Fruit fly (Drosophila melanogaster) whole organism, embryonic: Measurements from ENCODE around the gene CG4291.

Experiments
- Atf6 ChIP-seq: fragments of 200-800 bp; sonication (Bioruptor generic); IDR thresholded peaks from 2 replicates; pipeline ENCODE4 v1.3.6; 2022; ENCODE audit warnings: missing biosample characterization, missing genetic modification characterization
- CG12769 ChIP-seq: fragments of 200-800 bp; sonication (Bioruptor generic); optimal IDR thresholded peaks from 2 replicates; lab custom pipeline; 2019; ENCODE audit warnings: missing biosample characterization, mild to moderate bottlenecking, missing genetic modification characterization, moderate library complexity
- CG13424 ChIP-seq: fragments of 200-800 bp; sonication (Bioruptor generic); optimal IDR thresholded peaks from 2 replicates; lab custom pipeline; 2019; ENCODE audit warnings: missing biosample characterization, mild to moderate bottlenecking, missing genetic modification characterization, moderate library complexity
- CG13775 ChIP-seq: fragments of 200-800 bp; sonication (Bioruptor generic); optimal IDR thresholded peaks from 3 replicates; lab custom pipeline; 2017; ENCODE audit warnings: missing biosample characterization, mild to moderate bottlenecking, missing genetic modification characterization
- CG14014 ChIP-seq: fragments of 200-800 bp; sonication (Bioruptor generic); IDR thresholded peaks from 2 replicates; pipeline ENCODE4 v1.3.6; 2022; ENCODE audit warnings: missing biosample characterization, missing genetic modification characterization
- CG1529 ChIP-seq: fragments of 200-800 bp; sonication (Bioruptor generic); optimal IDR thresholded peaks from 3 replicates; lab custom pipeline; 2018; ENCODE audit warnings: missing biosample characterization, missing genetic modification characterization
- CG1603 ChIP-seq: fragments of 200-800 bp; sonication (Bioruptor generic); optimal IDR thresholded peaks from 2 replicates; lab custom pipeline; 2019; ENCODE audit warnings: missing biosample characterization, mild to moderate bottlenecking, missing genetic modification characterization, moderate library complexity
- CG1647 ChIP-seq: fragments of 200-800 bp; sonication (Bioruptor generic); optimal IDR thresholded peaks from 3 replicates; lab custom pipeline; 2016; ENCODE audit warnings: missing biosample characterization, missing genetic modification characterization
- CG18764 ChIP-seq: fragments of 200-800 bp; sonication (Bioruptor generic); optimal IDR thresholded peaks from 3 replicates; lab custom pipeline; 2016; ENCODE audit warnings: missing biosample characterization, missing genetic modification characterization
- CG2202 ChIP-seq: fragments of 200-800 bp; sonication (Bioruptor generic); optimal IDR thresholded peaks from 2 replicates; lab custom pipeline; 2018; ENCODE audit warnings: missing biosample characterization, mild to moderate bottlenecking, missing genetic modification characterization
- CG2678 ChIP-seq: fragments of 200-800 bp; sonication (Bioruptor generic); optimal IDR thresholded peaks from 3 replicates; lab custom pipeline; 2019; ENCODE audit warnings: missing biosample characterization, mild to moderate bottlenecking, missing genetic modification characterization, moderate library complexity
- CG2889 ChIP-seq: fragments of 200-800 bp; sonication (Bioruptor generic); IDR thresholded peaks from 3 replicates; pipeline ENCODE4 v1.3.6; 2022; ENCODE audit warnings: missing biosample characterization, missing genetic modification characterization
- CG3163 ChIP-seq: fragments of 200-800 bp; sonication (Bioruptor generic); optimal IDR thresholded peaks from 3 replicates; lab custom pipeline; 2016; ENCODE audit warnings: missing biosample characterization, missing genetic modification characterization
- CG32772 ChIP-seq: fragments of 200-800 bp; sonication (Bioruptor generic); IDR thresholded peaks from 2 replicates; pipeline ENCODE4 v1.3.6; 2022; ENCODE audit warnings: missing biosample characterization, missing genetic modification characterization
- CG3407 ChIP-seq: fragments of 200-800 bp; sonication (Bioruptor generic); optimal IDR thresholded peaks from 2 replicates; lab custom pipeline; 2018; ENCODE audit warnings: missing biosample characterization, mild to moderate bottlenecking, missing genetic modification characterization
- CG4854 ChIP-seq: fragments of 200-800 bp; sonication (Bioruptor generic); optimal IDR thresholded peaks from 2 replicates; lab custom pipeline; 2016; ENCODE audit warnings: missing biosample characterization, missing genetic modification characterization, inconsistent platforms
- CG5180 ChIP-seq: fragments of 200-800 bp; sonication (Bioruptor generic); optimal IDR thresholded peaks from 3 replicates; lab custom pipeline; 2017; ENCODE audit warnings: missing biosample characterization, missing genetic modification characterization, mild to moderate bottlenecking, moderate library complexity, missing genetic modification reagents
- CG6689 ChIP-seq: fragments of 200-800 bp; sonication (Bioruptor generic); IDR thresholded peaks from 2 replicates; pipeline ENCODE4 v1.3.6; 2022; ENCODE audit warnings: missing biosample characterization, missing genetic modification characterization
- CG7556 ChIP-seq: fragments of 200-800 bp; sonication (Bioruptor generic); optimal IDR thresholded peaks from 2 replicates; lab custom pipeline; 2017; ENCODE audit warnings: missing biosample characterization, mild to moderate bottlenecking, missing genetic modification characterization
- CG7786 ChIP-seq: fragments of 200-800 bp; sonication (Bioruptor generic); optimal IDR thresholded peaks from 2 replicates; lab custom pipeline; 2016; ENCODE audit warnings: missing biosample characterization, missing genetic modification characterization
- CTCF ChIP-seq: fragments of 200-800 bp; sonication (Bioruptor generic); optimal IDR thresholded peaks from 2 replicates; lab custom pipeline; 2017; ENCODE audit warnings: missing biosample characterization, mild to moderate bottlenecking, missing genetic modification characterization, moderate library complexity
- CrebB ChIP-seq: fragments of 200-800 bp; sonication (Bioruptor generic); optimal IDR thresholded peaks from 3 replicates; lab custom pipeline; 2018; ENCODE audit warnings: missing biosample characterization, mild to moderate bottlenecking, missing genetic modification characterization
- D19B ChIP-seq: fragments of 200-800 bp; sonication (Bioruptor generic); optimal IDR thresholded peaks from 2 replicates; lab custom pipeline; 2017; ENCODE audit warnings: missing biosample characterization, mild to moderate bottlenecking, missing genetic modification characterization
- Dek ChIP-seq: fragments of 200-800 bp; sonication (Bioruptor generic); optimal IDR thresholded peaks from 3 replicates; lab custom pipeline; 2019; ENCODE audit warnings: missing biosample characterization, mild to moderate bottlenecking, missing genetic modification characterization, moderate library complexity
- Dll ChIP-seq: fragments of 200-800 bp; sonication (Bioruptor generic); IDR thresholded peaks from 4 replicates; pipeline ENCODE4 v1.3.6; 2022; ENCODE audit warnings: missing biosample characterization, missing genetic modification characterization; ENCODE audit not compliant: partially characterized antibody
- E2f1 ChIP-seq: fragments of 200-800 bp; sonication (Bioruptor generic); IDR thresholded peaks from 2 replicates; pipeline ENCODE4 v1.3.6; 2022; ENCODE audit warnings: missing biosample characterization, missing genetic modification characterization
- Elba2 ChIP-seq: fragments of 200-800 bp; sonication (Bioruptor generic); optimal IDR thresholded peaks from 3 replicates; lab custom pipeline; 2016; ENCODE audit warnings: missing biosample characterization, missing genetic modification characterization
- H15 ChIP-seq: fragments of 200-800 bp; sonication (Bioruptor generic); IDR thresholded peaks from 3 replicates; pipeline ENCODE4 v1.3.6; 2022; ENCODE audit warnings: missing biosample characterization, missing genetic modification characterization
- Hmr ChIP-seq: fragments of 200-800 bp; sonication (Bioruptor generic); optimal IDR thresholded peaks from 3 replicates; lab custom pipeline; 2017; ENCODE audit warnings: mild to moderate bottlenecking, missing biosample characterization, missing genetic modification reagents, missing genetic modification characterization
- Mrtf ChIP-seq: fragments of 200-800 bp; sonication (Bioruptor generic); IDR thresholded peaks from 3 replicates; pipeline ENCODE4 v1.3.6; 2022; ENCODE audit warnings: missing biosample characterization, missing genetic modification characterization
- Optix ChIP-seq: fragments of 200-800 bp; sonication (Bioruptor generic); IDR thresholded peaks from 3 replicates; pipeline ENCODE4 v1.3.6; 2022; ENCODE audit warnings: missing biosample characterization, missing genetic modification characterization
- Ptx1 ChIP-seq: fragments of 200-800 bp; sonication (Bioruptor generic); IDR thresholded peaks from 2 replicates; pipeline ENCODE4 v1.3.6; 2022; ENCODE audit warnings: missing biosample characterization, missing genetic modification characterization
- Rx ChIP-seq: fragments of 200-800 bp; sonication (Bioruptor generic); IDR thresholded peaks from 2 replicates; pipeline ENCODE4 v1.3.6; 2022; ENCODE audit warnings: missing biosample characterization, missing genetic modification characterization
- Sry-δ ChIP-seq: fragments of 200-800 bp; sonication (Bioruptor generic); optimal IDR thresholded peaks from 2 replicates; lab custom pipeline; 2016; ENCODE audit warnings: missing biosample characterization, missing genetic modification characterization
- az2 ChIP-seq: fragments of 200-800 bp; sonication (Bioruptor generic); optimal IDR thresholded peaks from 3 replicates; lab custom pipeline; 2016; ENCODE audit warnings: missing biosample characterization, missing genetic modification characterization
- chif ChIP-seq, 2 experiments: fragments of 200-800 bp; sonication (Bioruptor generic); optimal IDR thresholded peaks; 3 replicates each; lab custom pipeline; 2016; ENCODE audit warnings: missing biosample characterization in 2 of 2, missing genetic modification characterization in 2 of 2
- dan ChIP-seq: fragments of 200-800 bp; sonication (Bioruptor generic); IDR thresholded peaks from 2 replicates; pipeline ENCODE4 v1.3.6; 2022; ENCODE audit warnings: missing biosample characterization, missing genetic modification characterization
- danr ChIP-seq: fragments of 200-800 bp; sonication (Bioruptor generic); IDR thresholded peaks from 2 replicates; pipeline ENCODE4 v1.3.6; 2022; ENCODE audit warnings: missing biosample characterization, missing genetic modification characterization
- dmrt99B ChIP-seq: fragments of 200-800 bp; sonication (Bioruptor generic); optimal IDR thresholded peaks from 2 replicates; lab custom pipeline; 2018; ENCODE audit warnings: missing biosample characterization, mild to moderate bottlenecking, missing genetic modification characterization, moderate library complexity
- en ChIP-seq: fragments of 200-800 bp; sonication (Bioruptor generic); optimal IDR thresholded peaks from 2 replicates; lab custom pipeline; 2016; ENCODE audit warnings: missing biosample characterization, missing genetic modification characterization
- fd102C ChIP-seq: fragments of 200-800 bp; sonication (Bioruptor generic); optimal IDR thresholded peaks from 2 replicates; lab custom pipeline; 2018; ENCODE audit warnings: missing biosample characterization, mild to moderate bottlenecking, missing genetic modification characterization, moderate library complexity
- gem ChIP-seq: fragments of 200-800 bp; sonication (Bioruptor generic); optimal IDR thresholded peaks from 2 replicates; lab custom pipeline; 2019; ENCODE audit warnings: missing biosample characterization, mild to moderate bottlenecking, missing genetic modification characterization, moderate library complexity
- mam ChIP-seq: fragments of 200-800 bp; sonication (Bioruptor generic); optimal IDR thresholded peaks from 3 replicates; lab custom pipeline; 2016; ENCODE audit warnings: missing biosample characterization, missing genetic modification characterization
- mirr ChIP-seq: fragments of 200-800 bp; sonication (Bioruptor generic); optimal IDR thresholded peaks from 3 replicates; lab custom pipeline; 2018; ENCODE audit warnings: missing biosample characterization, mild to moderate bottlenecking, missing genetic modification characterization
- nmo ChIP-seq: fragments of 200-800 bp; sonication (Bioruptor generic); optimal IDR thresholded peaks from 2 replicates; lab custom pipeline; 2018; ENCODE audit warnings: missing biosample characterization, mild to moderate bottlenecking, missing genetic modification characterization, moderate library complexity
- phol ChIP-seq: fragments of 200-800 bp; sonication (Bioruptor generic); optimal IDR thresholded peaks from 3 replicates; lab custom pipeline; 2018; ENCODE audit warnings: missing biosample characterization, mild to moderate bottlenecking, missing genetic modification characterization, moderate library complexity
- ranshi ChIP-seq: fragments of 200-800 bp; sonication (Bioruptor generic); IDR thresholded peaks from 2 replicates; pipeline ENCODE4 v1.3.6; 2022; ENCODE audit warnings: missing biosample characterization, missing genetic modification characterization
- repo ChIP-seq: fragments of 200-800 bp; sonication (Bioruptor generic); optimal IDR thresholded peaks from 2 replicates; lab custom pipeline; 2016; ENCODE audit warnings: missing biosample characterization, missing genetic modification characterization
- rib ChIP-seq: fragments of 200-800 bp; sonication (Bioruptor generic); IDR thresholded peaks from 2 replicates; pipeline ENCODE4 v1.3.6; 2022; ENCODE audit warnings: missing biosample characterization, missing genetic modification characterization
- sens-2 ChIP-seq: fragments of 200-800 bp; sonication (Bioruptor generic); IDR thresholded peaks from 2 replicates; pipeline ENCODE4 v1.3.6; 2022; ENCODE audit warnings: missing biosample characterization, missing genetic modification characterization
- sna ChIP-seq: fragments of 200-800 bp; sonication (Bioruptor generic); IDR thresholded peaks from 2 replicates; pipeline ENCODE4 v1.3.6; 2022; ENCODE audit warnings: missing biosample characterization, missing genetic modification characterization; ENCODE audit not compliant: partially characterized antibody
- vfl ChIP-seq: fragments of 200-800 bp; sonication (Bioruptor generic); optimal IDR thresholded peaks from 2 replicates; lab custom pipeline; 2016; ENCODE audit warnings: missing biosample characterization, missing genetic modification characterization

The CG4291 gene

dm6 chr2L:889799-890198 lies 37.3 kb upstream of the CG4291 start (continued):
- TF ChIP-seq CG13775 (no peak), CG7786 (GFP tag; lab: Kevin White, UChicago) (peak; percentile 54), rib (no peak), mirr (GFP tag; lab: Kevin White, UChicago) (no peak), CG12769 (tag; lab: Kevin White, UChicago) (peak; percentile 75), mam (GFP tag; lab: Kevin White, UChicago) (peak; percentile 25), Dll (no peak), danr (GFP tag; lab: Robert Waterston, UW) (no peak), Hmr (peak; percentile 36), E2f1 (GFP tag; lab: Robert Waterston, UW) (peak; percentile 38; the same call in 1 of the 2 replicates), sens-2 (GFP tag; lab: Robert Waterston, UW) (0 out of 2 replicates have a peak, but pooled peaks have one; percentile 18), Elba2 (GFP tag; lab: Kevin White, UChicago) (no peak), vfl (GFP tag; lab: Kevin White, UChicago) (no peak), az2 (GFP tag; lab: Kevin White, UChicago) (no peak), CG3163 (GFP tag; lab: Kevin White, UChicago) (no peak), chif (GFP tag; optimal IDR thresholded peaks at IDR 0.05; lab: Kevin White, UChicago) (peak in 1 of 2 experiments; percentile 6), CG1647 (GFP tag; lab: Kevin White, UChicago) (no peak), CG4854 (GFP tag; lab: Kevin White, UChicago) (no peak), ranshi (GFP tag; lab: Robert Waterston, UW) (no peak), H15 (GFP tag; lab: Robert Waterston, UW) (peak; percentile 35; the same call in 1 of the 3 replicates), Atf6 (GFP tag; lab: Robert Waterston, UW) (peak; percentile 54; the same call in 1 of the 2 replicates), dan (GFP tag; lab: Robert Waterston, UW) (no peak), CrebB (tag; lab: Kevin White, UChicago) (no peak), CG13424 (peak; percentile 9), Rx (0 out of 2 replicates have a peak, but pooled peaks have one; percentile 30), CG3407 (GFP tag; lab: Kevin White, UChicago) (no peak), fd102C (GFP tag; lab: Kevin White, UChicago) (no peak), CG6689 (GFP tag; lab: Robert Waterston, UW) (peak; percentile 54), Optix (GFP tag; lab: Robert Waterston, UW) (0 out of 3 replicates have a peak, but pooled peaks have one; percentile 53), Ptx1 (peak; percentile 27; the same call in 1 of the 2 replicates), Mrtf (no peak), dmrt99B (tag; lab: Kevin White, UChicago) (peak; percentile 39), phol (tag; lab: Kevin White, UChicago) (no peak), CG1529 (GFP tag; lab: Kevin White, UChicago) (peak; percentile 21), CG2678 (tag; lab: Kevin White, UChicago) (peak; percentile 22), CG5180 (GFP tag; lab: Kevin White, UChicago) (no peak), CG2202 (tag; lab: Kevin White, UChicago) (no peak), CG32772 (GFP tag; lab: Robert Waterston, UW) (no peak), Dek (tag; lab: Kevin White, UChicago) (no peak), en (GFP tag; lab: Kevin White, UChicago) (no peak), Sry-δ (GFP tag; lab: Kevin White, UChicago) (no peak), CG18764 (GFP tag; lab: Kevin White, UChicago) (no peak), CG2889 (GFP tag; lab: Robert Waterston, UW) (peak; percentile 40; the same call in 1 of the 3 replicates), D19B (GFP tag; lab: Kevin White, UChicago) (peak; percentile 58), CTCF (GFP tag; lab: Kevin White, UChicago) (no peak), CG1603 (tag; lab: Kevin White, UChicago) (peak; percentile 79), nmo (GFP tag; lab: Kevin White, UChicago) (no peak), CG14014 (peak; percentile 46; the same call in 1 of the 2 replicates), repo (no peak), gem (tag; lab: Kevin White, UChicago) (peak; percentile 56), CG7556 (GFP tag; lab: Kevin White, UChicago) (peak; percentile 11), sna (GFP tag; lab: Robert Waterston, UW) (no peak)
